Fruit fly (Drosophila melanogaster) whole organism, wandering third instar larva: ENCODE results near the gene cyr.

Experiments used
- Abd-B ChIP-seq: fragments of >200 bp; optimal IDR thresholded peaks from 2 replicates; lab custom pipeline; 2017; ENCODE audit warnings: missing biosample characterization, missing genetic modification characterization
- CG32264 ChIP-seq: fragments of 200-800 bp; sonication (Bioruptor generic); optimal IDR thresholded peaks from 2 replicates; lab custom pipeline; 2016; ENCODE audit warnings: missing biosample characterization, missing genetic modification characterization
- CG9705 ChIP-seq: fragments of 200-800 bp; sonication (Bioruptor generic); optimal IDR thresholded peaks from 2 replicates; lab custom pipeline; 2018; ENCODE audit warnings: missing biosample characterization, mild to moderate bottlenecking, missing genetic modification characterization
- CrebA ChIP-seq: fragments of 200-800 bp; sonication (Bioruptor generic); optimal IDR thresholded peaks from 2 replicates; lab custom pipeline; 2016; ENCODE audit warnings: missing biosample characterization, mild to moderate bottlenecking, missing genetic modification characterization, borderline replicate concordance
- Dfd ChIP-seq: fragments of >200 bp; optimal IDR thresholded peaks from 2 replicates; lab custom pipeline; 2017; ENCODE audit warnings: missing biosample characterization, missing genetic modification characterization
- Dif ChIP-seq: fragments of 200-275, 200-300 bp; sonication (Bioruptor generic); optimal IDR thresholded peaks from 2 replicates; lab custom pipeline; 2018; ENCODE audit warnings: missing biosample characterization, missing genetic modification characterization; ENCODE audit not compliant: partially characterized antibody
- HLH106 ChIP-seq: fragments of 200-800 bp; optimal IDR thresholded peaks from 3 replicates; lab custom pipeline; 2019; ENCODE audit warnings: missing biosample characterization, mild to moderate bottlenecking, missing genetic modification characterization, moderate library complexity
- Hnf4 ChIP-seq: fragments of 200-800 bp; sonication (Bioruptor generic); optimal IDR thresholded peaks from 2 replicates; lab custom pipeline; 2016; ENCODE audit warnings: missing biosample characterization, mild to moderate bottlenecking, missing genetic modification characterization
- Hr78 ChIP-seq: fragments of >200 bp; optimal IDR thresholded peaks from 2 replicates; lab custom pipeline; 2017; ENCODE audit warnings: missing biosample characterization, missing genetic modification characterization
- Hr83 ChIP-seq: fragments of 200-300 bp; sonication (Bioruptor generic); optimal IDR thresholded peaks from 2 replicates; lab custom pipeline; 2016; ENCODE audit warnings: missing biosample characterization, mild to moderate bottlenecking, missing genetic modification characterization, moderate library complexity; ENCODE audit not compliant: poor library complexity, severe bottlenecking
- Jra ChIP-seq: sonication (Bioruptor generic); optimal IDR thresholded peaks from 2 replicates; lab custom pipeline; 2016; ENCODE audit warnings: missing biosample characterization, missing genetic modification characterization
- Myc ChIP-seq: fragments of >200 bp; optimal IDR thresholded peaks from 2 replicates; lab custom pipeline; 2017
- N ChIP-seq: fragments of >200 bp; optimal IDR thresholded peaks from 2 replicates; lab custom pipeline; 2018; ENCODE audit warnings: missing biosample characterization, missing external identifiers, missing genetic modification characterization
- Rel ChIP-seq, 2 experiments: fragments of 200-800 bp; sonication (Bioruptor generic) in 1 of 2; optimal IDR thresholded peaks; 2 replicates in 1 of 2; 3 replicates in 1 of 2; lab custom pipeline; 2016 to 2019; ENCODE audit warnings: mild to moderate bottlenecking in 2 of 2, missing biosample characterization in 2 of 2, missing genetic modification characterization in 2 of 2, moderate library complexity in 1 of 2
- Sp1 ChIP-seq: fragments of 200-800 bp; sonication (Bioruptor generic); optimal IDR thresholded peaks from 3 replicates; lab custom pipeline; 2019; ENCODE audit warnings: missing biosample characterization, mild to moderate bottlenecking, missing genetic modification characterization, moderate library complexity
- Vsx2 ChIP-seq: fragments of 200-300, 225-300 bp; sonication (Bioruptor generic); optimal IDR thresholded peaks from 2 replicates; lab custom pipeline; 2018; ENCODE audit warnings: missing biosample characterization, missing genetic modification characterization; ENCODE audit not compliant: partially characterized antibody
- dl ChIP-seq, 2 experiments: fragments of 175-275, 200-275 bp in 1 of 2; fragments of 200-275 bp in 1 of 2; sonication (Bioruptor generic); optimal IDR thresholded peaks; lab custom pipeline; 2018; ENCODE audit warnings: mild to moderate bottlenecking in 2 of 2, missing biosample characterization in 2 of 2, missing genetic modification characterization in 2 of 2, moderate library complexity in 2 of 2; ENCODE audit not compliant: partially characterized antibody in 2 of 2, insufficient read depth in 1 of 2
- dmrt93B ChIP-seq: fragments of 200-800 bp; sonication (Bioruptor generic); optimal IDR thresholded peaks from 2 replicates; lab custom pipeline; 2018; ENCODE audit warnings: missing biosample characterization, mild to moderate bottlenecking, missing genetic modification characterization
- dsf ChIP-seq: sonication (Bioruptor generic); optimal IDR thresholded peaks from 2 replicates; lab custom pipeline; 2016; ENCODE audit warnings: missing biosample characterization, missing genetic modification characterization, borderline replicate concordance
- ey ChIP-seq: fragments of 200-800 bp; sonication (Bioruptor generic); optimal IDR thresholded peaks from 2 replicates; lab custom pipeline; 2016; ENCODE audit warnings: missing biosample characterization, missing genetic modification characterization
- foxo ChIP-seq, 2 experiments: fragments of 200-800 bp; sonication (Bioruptor generic); optimal IDR thresholded peaks; 2 replicates in 1 of 2; 3 replicates in 1 of 2; lab custom pipeline; 2016 to 2017; ENCODE audit warnings: missing biosample characterization in 2 of 2, missing genetic modification characterization in 2 of 2
- fru ChIP-seq: fragments of 200-800 bp; sonication (Bioruptor generic); optimal IDR thresholded peaks from 3 replicates; lab custom pipeline; 2016; ENCODE audit warnings: missing biosample characterization, mild to moderate bottlenecking, missing genetic modification characterization
- h ChIP-seq: fragments of 200-800 bp; sonication (Bioruptor generic); optimal IDR thresholded peaks from 3 replicates; lab custom pipeline; 2016; ENCODE audit warnings: missing biosample characterization, mild to moderate bottlenecking, missing genetic modification characterization
- jim ChIP-seq: fragments of 175-275, 200-325 bp; sonication (Bioruptor generic); optimal IDR thresholded peaks from 2 replicates; lab custom pipeline; 2016; ENCODE audit warnings: missing biosample characterization, mild to moderate bottlenecking, missing genetic modification characterization
- pan ChIP-seq: fragments of >200 bp; optimal IDR thresholded peaks from 2 replicates; lab custom pipeline; 2017
- psq ChIP-seq: fragments of 200-800 bp; sonication (Bioruptor generic); optimal IDR thresholded peaks from 3 replicates; lab custom pipeline; 2017; ENCODE audit warnings: missing biosample characterization, mild to moderate bottlenecking, missing genetic modification characterization, moderate library complexity
- rgr ChIP-seq: fragments of 200-800 bp; sonication (Bioruptor generic); optimal IDR thresholded peaks from 3 replicates; lab custom pipeline; 2016; ENCODE audit warnings: missing biosample characterization, mild to moderate bottlenecking, missing genetic modification characterization
- sage ChIP-seq: fragments of 200-800 bp; sonication (Bioruptor generic); optimal IDR thresholded peaks from 2 replicates; lab custom pipeline; 2016; ENCODE audit warnings: missing biosample characterization, mild to moderate bottlenecking, missing genetic modification characterization
- sv ChIP-seq: fragments of 200-800 bp; sonication (Bioruptor generic); optimal IDR thresholded peaks from 3 replicates; lab custom pipeline; 2016; ENCODE audit warnings: missing biosample characterization, missing genetic modification characterization
- tai ChIP-seq: sonication (Bioruptor generic); optimal IDR thresholded peaks from 2 replicates; lab custom pipeline; 2016; ENCODE audit warnings: missing biosample characterization, missing genetic modification characterization
- usp ChIP-seq: fragments of >200 bp; optimal IDR thresholded peaks from 2 replicates; lab custom pipeline; 2017; ENCODE audit warnings: missing biosample characterization, missing genetic modification characterization

The cyr gene

DNA sequence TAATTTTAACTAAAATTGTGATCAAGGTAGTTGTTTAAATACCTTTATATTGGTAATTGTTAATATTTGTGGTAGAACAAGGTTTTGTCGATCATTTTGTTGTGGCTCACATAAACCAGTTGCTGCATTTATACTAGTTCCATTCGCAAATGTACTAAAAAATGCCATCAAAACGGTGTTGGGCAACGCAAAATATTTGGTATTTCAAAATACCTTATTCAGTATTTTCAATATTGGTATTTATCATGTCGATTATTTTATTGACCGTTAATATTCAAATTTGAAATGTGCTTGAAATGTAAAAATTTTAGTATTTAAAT lies 41.5 kb upstream of the cyr start, which contains the start of gene slpr:
slpr (minus strand) TSS at position 156 of the 320 bp plus-strand sequence.
- TF ChIP-seq pan (no peak), Sp1 (GFP tag; lab: Kevin White, UChicago) (no peak), Rel (GFP tag; optimal IDR thresholded peaks at IDR 0.05; lab: Kevin White, UChicago) (no peak), Rel (tag; optimal IDR thresholded peaks at IDR 0.05; lab: Kevin White, UChicago) (no peak), usp (GFP tag; lab: Kevin White, UChicago) (no peak), sage (GFP tag; lab: Kevin White, UChicago) (no peak), fru (GFP tag; lab: Kevin White, UChicago) (no peak), Hr83 (GFP tag; lab: Kevin White, UChicago) (no peak), CrebA (GFP tag; lab: Kevin White, UChicago) (no peak), tai (GFP tag; lab: Kevin White, UChicago) (no peak), Hr78 (GFP tag; lab: Kevin White, UChicago) (no peak), ey (GFP tag; lab: Kevin White, UChicago) (no peak)

DNA sequence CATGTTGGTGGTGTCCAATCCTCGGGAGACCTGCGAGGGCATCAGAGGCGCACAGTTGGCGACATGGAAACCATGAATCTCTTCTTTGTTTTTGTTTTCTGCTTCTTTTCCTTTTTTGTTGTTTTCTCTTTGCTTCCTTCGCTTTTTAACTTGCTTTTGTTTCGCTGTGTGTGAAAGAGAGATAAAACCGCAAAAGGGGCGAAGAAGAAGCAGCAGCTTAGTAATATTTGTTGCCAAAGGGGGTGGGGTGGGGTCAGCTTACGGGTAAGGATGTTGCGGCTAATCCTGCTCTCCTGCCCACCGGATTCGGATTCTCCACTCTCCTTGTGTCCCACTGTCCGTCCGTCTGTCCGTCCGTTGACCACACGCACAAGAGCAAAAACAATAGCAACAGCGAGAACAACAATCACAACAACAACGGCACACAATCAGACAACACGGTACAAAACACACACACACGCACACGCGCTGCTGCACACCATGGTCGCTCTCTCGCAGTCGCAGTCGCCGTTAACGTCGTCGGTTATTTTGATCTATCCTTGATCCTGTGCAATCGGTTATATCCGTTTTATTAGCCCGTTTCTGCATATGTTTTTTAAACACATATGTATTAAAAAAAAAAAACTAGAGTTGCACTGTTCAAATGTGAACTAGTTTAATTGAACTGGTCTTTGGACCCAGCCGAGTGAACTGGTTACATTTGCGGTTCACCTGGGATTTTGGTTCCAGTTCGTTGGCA lies 40.9 kb upstream of the cyr start:
- TF ChIP-seq foxo (GFP tag; optimal IDR thresholded peaks at IDR 0.05; lab: Kevin White, UChicago) (no peak), HLH106 (no peak), psq (GFP tag; lab: Kevin White, UChicago) (peak; percentile 75), fru (GFP tag; lab: Kevin White, UChicago) (no peak)

DNA sequence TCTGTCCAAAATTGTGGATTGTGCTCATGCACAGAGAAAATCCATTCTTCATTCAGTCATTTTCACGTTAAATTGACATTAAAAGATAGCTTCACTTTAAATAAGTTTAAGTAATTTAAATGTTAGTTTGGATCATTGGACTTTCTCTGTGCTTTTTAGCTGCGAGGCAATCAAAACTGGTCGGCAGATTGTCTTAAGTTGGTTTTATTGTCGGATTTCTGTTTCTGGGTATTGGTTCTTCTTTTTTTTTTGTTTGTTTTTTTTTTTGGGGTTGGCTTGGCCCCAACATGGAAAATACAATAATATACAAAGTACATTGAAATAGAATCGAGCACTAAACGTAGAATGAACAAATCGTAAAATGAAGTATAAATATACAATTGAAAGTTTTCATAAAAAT lies 34.7 kb upstream of the cyr start, which contains the start of gene CG2278:
CG2278 (minus strand) TSS at position 101 of the 400 bp plus-strand sequence.
- no peak for TF ChIP-seq CG9705 (GFP tag; lab: Kevin White, UChicago)
- TF ChIP-seq h = no peak
- TF ChIP-seq Abd-B (GFP tag; lab: Kevin White, UChicago) = no peak
- no peak for TF ChIP-seq N (GFP tag; lab: Kevin White, UChicago)
- TF ChIP-seq Dif (GFP tag; lab: Kevin White, UChicago) = no peak
- no peak for TF ChIP-seq Myc (lab: Kevin White, UChicago)
- no peak for TF ChIP-seq ey (GFP tag; lab: Kevin White, UChicago)
- TF ChIP-seq Rel (GFP tag; optimal IDR thresholded peaks at IDR 0.05; lab: Kevin White, UChicago) = no peak
- no peak for TF ChIP-seq Rel (tag; optimal IDR thresholded peaks at IDR 0.05; lab: Kevin White, UChicago)
- no peak for TF ChIP-seq Jra
- TF ChIP-seq tai (GFP tag; lab: Kevin White, UChicago) = no peak
- no peak for TF ChIP-seq rgr (GFP tag; lab: Kevin White, UChicago)
- TF ChIP-seq sv (GFP tag; lab: Kevin White, UChicago) = no peak
- TF ChIP-seq CG32264 = no peak
- no peak for TF ChIP-seq Sp1 (GFP tag; lab: Kevin White, UChicago)
- no peak for TF ChIP-seq dmrt93B
- TF ChIP-seq pan = no peak
- TF ChIP-seq dl (GFP tag; optimal IDR thresholded peaks at IDR 0.05; lab: Kevin White, UChicago; ENCODE audit: insufficient read depth in 1 of 2, partially characterized antibody in 2 of 2) = no peak
- TF ChIP-seq HLH106 = no peak

DNA sequence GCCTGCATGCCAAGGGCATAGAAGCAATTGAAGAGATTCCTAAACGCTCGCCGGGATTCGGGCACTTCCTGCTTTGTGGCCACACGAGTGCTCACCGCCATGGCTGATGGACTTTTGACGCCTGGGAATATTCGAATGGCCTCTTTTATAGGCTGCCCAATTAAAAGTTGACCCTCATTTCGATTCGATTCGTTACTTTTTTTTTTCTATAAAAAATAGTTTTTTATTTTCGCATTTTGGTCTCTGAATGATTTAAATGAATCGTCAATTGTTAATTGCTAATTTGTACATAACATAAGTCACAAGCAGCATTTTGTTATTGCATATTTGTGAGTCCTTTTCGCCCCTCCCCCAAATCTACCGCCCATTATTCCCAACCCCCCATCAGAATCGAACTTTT lies 30.1 kb upstream of the cyr start, which contains the start of gene Or7a:
Or7a (minus strand) TSS at position 101 of the 400 bp plus-strand sequence.
- TF ChIP-seq N (GFP tag; lab: Kevin White, UChicago) (no peak), Dif (GFP tag; lab: Kevin White, UChicago) (no peak), Hr83 (GFP tag; lab: Kevin White, UChicago) (no peak), Hnf4 (GFP tag; lab: Kevin White, UChicago) (no peak), jim (GFP tag; lab: Kevin White, UChicago) (no peak), Dfd (GFP tag; lab: Kevin White, UChicago) (no peak)
- TF ChIP-seq, all 38 proteins: peak for 0

DNA sequence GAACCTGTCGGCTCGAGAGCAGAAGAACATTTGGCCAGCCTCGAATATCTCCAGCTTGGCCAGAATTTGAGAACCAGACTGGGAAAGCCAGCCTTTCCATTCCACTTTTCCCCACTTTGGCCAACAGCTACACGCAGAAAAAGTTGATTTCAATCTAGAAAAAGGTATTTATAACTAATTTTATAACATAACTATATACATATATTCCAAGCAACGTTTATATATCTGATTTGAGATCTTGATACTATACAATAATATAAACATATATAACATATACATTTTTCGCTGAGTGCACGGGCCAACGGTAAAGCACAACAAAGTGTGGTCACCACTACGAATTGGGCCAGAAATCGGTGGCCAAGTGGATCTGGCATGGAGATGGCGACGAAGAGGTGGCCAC lies 27.9 kb upstream of the cyr start:
- no peak for TF ChIP-seq usp (GFP tag; lab: Kevin White, UChicago)
- no peak for TF ChIP-seq foxo (GFP tag; optimal IDR thresholded peaks at IDR 0.05; lab: Kevin White, UChicago)
- no peak for TF ChIP-seq Abd-B (GFP tag; lab: Kevin White, UChicago)
- no peak for TF ChIP-seq Vsx2
- TF ChIP-seq jim (GFP tag; lab: Kevin White, UChicago) = no peak
- no peak for TF ChIP-seq rgr (GFP tag; lab: Kevin White, UChicago)
- TF ChIP-seq h = no peak
- TF ChIP-seq dsf (GFP tag; lab: Kevin White, UChicago) = no peak
- TF ChIP-seq Rel (GFP tag; optimal IDR thresholded peaks at IDR 0.05; lab: Kevin White, UChicago) = no peak
- TF ChIP-seq Rel (tag; optimal IDR thresholded peaks at IDR 0.05; lab: Kevin White, UChicago) = no peak
- no peak for TF ChIP-seq Myc (lab: Kevin White, UChicago)
